Fruit fly (Drosophila melanogaster) whole organism, embryonic: ENCODE measurements around the gene IscU.

ENCODE experiments used
- Awh ChIP-seq: fragments of 200-800 bp; sonication (Bioruptor generic); IDR thresholded peaks from 2 replicates; pipeline ENCODE4, ENCODE4 v1.3.6; 2022; ENCODE audit warnings: missing biosample characterization, missing genetic modification characterization
- BtbVII ChIP-seq: fragments of 200-800 bp; sonication (Bioruptor generic); optimal IDR thresholded peaks from 3 replicates; lab custom pipeline; 2017; ENCODE audit warnings: missing biosample characterization, mild to moderate bottlenecking, missing genetic modification characterization
- C15 ChIP-seq: fragments of 200-800 bp; sonication (Bioruptor generic); IDR thresholded peaks from 3 replicates; pipeline ENCODE4 v1.3.6; 2022; ENCODE audit warnings: missing biosample characterization, missing genetic modification characterization
- CG10147 ChIP-seq: fragments of 200-800 bp; sonication (Bioruptor generic); optimal IDR thresholded peaks from 2 replicates; lab custom pipeline; 2019; ENCODE audit warnings: missing biosample characterization, mild to moderate bottlenecking, missing genetic modification characterization, moderate library complexity
- CG10565 ChIP-seq: fragments of 200-800 bp; sonication (Bioruptor generic); optimal IDR thresholded peaks from 3 replicates; lab custom pipeline; 2016; ENCODE audit warnings: missing biosample characterization, mild to moderate bottlenecking, missing genetic modification characterization
- CG10979 ChIP-seq: fragments of 200-800 bp; sonication (Bioruptor generic); optimal IDR thresholded peaks from 2 replicates; lab custom pipeline; 2018; ENCODE audit warnings: missing biosample characterization, mild to moderate bottlenecking, missing genetic modification characterization, moderate library complexity
- CG11085 ChIP-seq: fragments of 200-800 bp; sonication (Bioruptor generic); IDR thresholded peaks from 2 replicates; pipeline ENCODE4 v1.3.6; 2022; ENCODE audit warnings: missing biosample characterization, missing genetic modification characterization
- CG12391 ChIP-seq: fragments of 200-800 bp; sonication (Bioruptor generic); optimal IDR thresholded peaks from 3 replicates; lab custom pipeline; 2018; ENCODE audit warnings: missing biosample characterization, mild to moderate bottlenecking, missing genetic modification characterization, moderate library complexity
- CG13123 ChIP-seq: fragments of 200-800 bp; sonication (Bioruptor generic); optimal IDR thresholded peaks from 2 replicates; lab custom pipeline; 2016; ENCODE audit warnings: missing biosample characterization, missing genetic modification characterization
- CG15011 ChIP-seq: fragments of 200-800 bp; sonication (Bioruptor generic); optimal IDR thresholded peaks from 3 replicates; lab custom pipeline; 2018; ENCODE audit warnings: missing biosample characterization, mild to moderate bottlenecking, missing genetic modification characterization
- CG16813 ChIP-seq: fragments of 200-800 bp; sonication (Bioruptor generic); IDR thresholded peaks from 3 replicates; pipeline ENCODE4 v1.3.6; 2022; ENCODE audit warnings: missing biosample characterization, missing genetic modification characterization; ENCODE audit not compliant: partially characterized antibody
- CG2116 ChIP-seq: fragments of 200-800 bp; sonication (Bioruptor generic); optimal IDR thresholded peaks from 3 replicates; lab custom pipeline; 2018; ENCODE audit warnings: missing biosample characterization, mild to moderate bottlenecking, missing genetic modification characterization
- CG2129 ChIP-seq: fragments of 200-800 bp; sonication (Bioruptor generic); IDR thresholded peaks from 2 replicates; pipeline ENCODE4 v1.3.6; 2022; ENCODE audit warnings: missing biosample characterization, missing genetic modification characterization; ENCODE audit not compliant: partially characterized antibody
- CG32767 ChIP-seq: fragments of 200-800 bp; sonication (Bioruptor generic); IDR thresholded peaks from 2 replicates; pipeline ENCODE4 v1.3.6; 2022; ENCODE audit warnings: missing biosample characterization, missing genetic modification characterization
- CG32772 ChIP-seq: fragments of 200-800 bp; sonication (Bioruptor generic); IDR thresholded peaks from 2 replicates; pipeline ENCODE4 v1.3.6; 2022; ENCODE audit warnings: missing biosample characterization, missing genetic modification characterization
- CG3281 ChIP-seq: fragments of 200-800 bp; sonication (Bioruptor generic); optimal IDR thresholded peaks from 3 replicates; lab custom pipeline; 2017; ENCODE audit warnings: missing biosample characterization, mild to moderate bottlenecking, missing genetic modification characterization
- CG4424 ChIP-seq: fragments of 200-800 bp; sonication (Bioruptor generic); optimal IDR thresholded peaks from 3 replicates; lab custom pipeline; 2016; ENCODE audit warnings: missing biosample characterization, missing genetic modification characterization
- CG6765 ChIP-seq: fragments of 200-800 bp; sonication (Bioruptor generic); optimal IDR thresholded peaks from 3 replicates; lab custom pipeline; 2017; ENCODE audit warnings: missing biosample characterization, mild to moderate bottlenecking, missing genetic modification characterization
- CG6791 ChIP-seq: fragments of 200-800 bp; sonication (Bioruptor generic); IDR thresholded peaks from 3 replicates; pipeline ENCODE4 v1.3.6; 2022; ENCODE audit warnings: missing biosample characterization, missing genetic modification characterization; ENCODE audit not compliant: partially characterized antibody
- CG6854 ChIP-seq: fragments of 200-800 bp; sonication (Bioruptor generic); optimal IDR thresholded peaks from 3 replicates; lab custom pipeline; 2017; ENCODE audit warnings: missing biosample characterization, mild to moderate bottlenecking, missing genetic modification characterization
- CG7987 ChIP-seq: fragments of 200-800 bp; sonication (Bioruptor generic); optimal IDR thresholded peaks from 2 replicates; lab custom pipeline; 2018; ENCODE audit warnings: missing biosample characterization, mild to moderate bottlenecking, missing genetic modification characterization, moderate library complexity
- CG9215 ChIP-seq: fragments of 200-800 bp; sonication (Bioruptor generic); IDR thresholded peaks from 2 replicates; pipeline ENCODE4 v1.3.6; 2022; ENCODE audit warnings: missing biosample characterization, missing genetic modification characterization
- CG9609 ChIP-seq: fragments of 200-800 bp; sonication (Bioruptor generic); optimal IDR thresholded peaks from 3 replicates; lab custom pipeline; 2016; ENCODE audit warnings: missing biosample characterization, missing genetic modification characterization
- CoRest ChIP-seq: fragments of 200-800 bp; sonication (Bioruptor generic); optimal IDR thresholded peaks from 3 replicates; lab custom pipeline; 2018; ENCODE audit warnings: missing biosample characterization, mild to moderate bottlenecking, missing genetic modification characterization, moderate library complexity
- HLH54F ChIP-seq: fragments of 200-800 bp; sonication (Bioruptor generic); optimal IDR thresholded peaks from 3 replicates; lab custom pipeline; 2016; ENCODE audit warnings: missing biosample characterization, missing genetic modification characterization
- Lhr ChIP-seq: fragments of 200-800 bp; sonication (Bioruptor generic); optimal IDR thresholded peaks from 3 replicates; lab custom pipeline; 2017; ENCODE audit warnings: mild to moderate bottlenecking, missing biosample characterization, missing genetic modification reagents, missing genetic modification characterization
- Mrtf ChIP-seq: fragments of 200-800 bp; sonication (Bioruptor generic); IDR thresholded peaks from 3 replicates; pipeline ENCODE4 v1.3.6; 2022; ENCODE audit warnings: missing biosample characterization, missing genetic modification characterization
- PHDP ChIP-seq: fragments of 200-800 bp; sonication (Bioruptor generic); optimal IDR thresholded peaks from 3 replicates; lab custom pipeline; 2018; ENCODE audit warnings: missing biosample characterization, mild to moderate bottlenecking, missing genetic modification characterization, moderate library complexity
- Side ChIP-seq: fragments of 200-800 bp; sonication (Bioruptor generic); optimal IDR thresholded peaks from 2 replicates; lab custom pipeline; 2016; ENCODE audit warnings: missing biosample characterization, missing genetic modification characterization
- Sox102F ChIP-seq: fragments of 200-800 bp; sonication (Bioruptor generic); optimal IDR thresholded peaks from 2 replicates; lab custom pipeline; 2018; ENCODE audit warnings: missing biosample characterization, mild to moderate bottlenecking, missing genetic modification characterization, moderate library complexity
- ci ChIP-seq: fragments of 200-800 bp; sonication (Bioruptor generic); IDR thresholded peaks from 3 replicates; pipeline ENCODE4 v1.3.6; 2022; ENCODE audit warnings: missing biosample characterization, missing genetic modification characterization
- cwo ChIP-seq: fragments of 200-800 bp; sonication (Bioruptor generic); optimal IDR thresholded peaks from 3 replicates; lab custom pipeline; 2017; ENCODE audit warnings: missing biosample characterization, missing genetic modification characterization, mild to moderate bottlenecking, moderate library complexity, missing genetic modification reagents
- esg ChIP-seq: fragments of 200-800 bp; sonication (Bioruptor generic); conservative IDR thresholded peaks from 2 replicates; pipeline ENCODE4 v1.3.6; 2022; ENCODE audit warnings: missing biosample characterization, missing genetic modification characterization
- eve ChIP-seq, 2 experiments: fragments of >200 bp; optimal IDR thresholded peaks; 2 replicates each; lab custom pipeline; 2017; ENCODE audit warnings: missing biosample characterization in 2 of 2, missing genetic modification characterization in 2 of 2
- ken ChIP-seq: fragments of 200-800 bp; sonication (Bioruptor generic); IDR thresholded peaks from 3 replicates; pipeline ENCODE4 v1.3.6; 2022; ENCODE audit warnings: missing biosample characterization, missing genetic modification characterization
- kni ChIP-seq: fragments of 200-800 bp; sonication (Bioruptor generic); optimal IDR thresholded peaks from 3 replicates; lab custom pipeline; 2017; ENCODE audit warnings: mild to moderate bottlenecking, missing biosample characterization, missing genetic modification reagents, missing genetic modification characterization
- lilli ChIP-seq: fragments of 200-800 bp; sonication (Bioruptor generic); optimal IDR thresholded peaks from 3 replicates; lab custom pipeline; 2016; ENCODE audit warnings: missing biosample characterization, missing genetic modification characterization
- mam ChIP-seq: fragments of 200-800 bp; sonication (Bioruptor generic); optimal IDR thresholded peaks from 3 replicates; lab custom pipeline; 2016; ENCODE audit warnings: missing biosample characterization, missing genetic modification characterization
- nerfin-2 ChIP-seq: fragments of 200-800 bp; sonication (Bioruptor generic); IDR thresholded peaks from 2 replicates; pipeline ENCODE4 v1.3.6; 2022; ENCODE audit warnings: missing biosample characterization, missing genetic modification characterization; ENCODE audit not compliant: partially characterized antibody
- nmo ChIP-seq: fragments of 200-800 bp; sonication (Bioruptor generic); optimal IDR thresholded peaks from 2 replicates; lab custom pipeline; 2018; ENCODE audit warnings: missing biosample characterization, mild to moderate bottlenecking, missing genetic modification characterization, moderate library complexity
- p53 ChIP-seq: fragments of 200-800 bp; sonication (Bioruptor generic); optimal IDR thresholded peaks from 2 replicates; lab custom pipeline; 2016; ENCODE audit warnings: missing biosample characterization, missing genetic modification characterization
- psq ChIP-seq: fragments of 200-800 bp; sonication (Bioruptor generic); optimal IDR thresholded peaks from 2 replicates; lab custom pipeline; 2017; ENCODE audit warnings: missing biosample characterization, missing genetic modification characterization
- pum ChIP-seq: fragments of 200-800 bp; sonication (Bioruptor generic); optimal IDR thresholded peaks from 2 replicates; lab custom pipeline; 2016; ENCODE audit warnings: missing biosample characterization, missing genetic modification characterization
- sima ChIP-seq: fragments of 200-800 bp; sonication (Bioruptor generic); optimal IDR thresholded peaks from 2 replicates; lab custom pipeline; 2016; ENCODE audit warnings: missing biosample characterization, missing genetic modification characterization
- sqz ChIP-seq: fragments of 200-800 bp; sonication (Bioruptor generic); optimal IDR thresholded peaks from 3 replicates; lab custom pipeline; 2018; ENCODE audit warnings: missing biosample characterization, mild to moderate bottlenecking, missing genetic modification characterization
- tap ChIP-seq: fragments of 200-800 bp; optimal IDR thresholded peaks from 3 replicates; lab custom pipeline; 2019; ENCODE audit warnings: missing biosample characterization, mild to moderate bottlenecking, missing genetic modification characterization, moderate library complexity
- tio ChIP-seq: fragments of 200-800 bp; sonication (Bioruptor generic); optimal IDR thresholded peaks from 2 replicates; lab custom pipeline; 2017; ENCODE audit warnings: missing biosample characterization, missing genetic modification characterization, inconsistent platforms
- toy ChIP-seq: fragments of 200-800 bp; sonication (Bioruptor generic); IDR thresholded peaks from 2 replicates; pipeline ENCODE4 v1.3.6; 2022; ENCODE audit warnings: missing biosample characterization, missing genetic modification characterization
- zfh1 ChIP-seq: fragments of 200-800 bp; sonication (Bioruptor generic); IDR thresholded peaks from 3 replicates; pipeline ENCODE4 v1.3.6; 2022; ENCODE audit warnings: missing biosample characterization, missing genetic modification characterization

Gene IscU

DNA sequence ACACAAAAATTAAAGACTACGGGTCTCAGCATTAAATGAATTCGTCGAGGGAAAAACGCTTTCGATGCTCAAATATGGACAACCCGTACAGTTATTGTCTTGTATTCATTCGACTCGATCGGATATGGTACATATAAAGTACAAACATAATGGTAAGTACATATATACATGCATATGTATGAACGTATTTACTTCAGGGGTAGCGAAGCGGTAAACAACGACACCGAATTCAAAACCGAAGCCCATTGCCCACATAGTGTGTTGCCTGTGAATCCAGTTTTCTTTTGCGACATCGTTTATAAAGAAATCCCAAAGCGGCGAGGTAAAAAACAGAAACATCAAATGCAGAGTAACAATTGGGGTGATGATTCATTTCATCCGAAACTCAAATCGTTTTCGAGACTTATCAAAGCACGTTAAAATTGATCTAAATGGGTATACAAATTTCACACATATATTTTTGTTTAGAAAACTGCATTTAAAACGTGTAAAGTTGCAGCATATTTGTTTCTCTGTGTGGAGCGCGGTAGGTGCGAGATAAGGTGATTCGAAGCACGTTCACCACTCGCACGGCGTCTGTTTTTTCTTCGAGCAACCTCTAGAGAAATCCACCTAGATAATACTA lies 11.5 kb downstream of the IscU start (continued):
- TF ChIP-seq lilli (GFP tag; lab: Kevin White, UChicago) (peak; percentile 59), nerfin-2 (no peak), CG32772 (GFP tag; lab: Robert Waterston, UW) (peak; percentile 58; the same call in 1 of the 2 replicates), nmo (GFP tag; lab: Kevin White, UChicago) (peak; percentile 53), CG11085 (GFP tag; lab: Robert Waterston, UW) (peak; percentile 35; the same call in 1 of the 2 replicates), Lhr (GFP tag; lab: Kevin White, UChicago) (no peak), eve (GFP tag; optimal IDR thresholded peaks at IDR 0.05; lab: Kevin White, UChicago) (peak in 1 of 2 experiments; percentile 83), ci (GFP tag; lab: Robert Waterston, UW) (peak; percentile 73; the same call in 2 of the 3 replicates), CG7987 (GFP tag; lab: Kevin White, UChicago) (no peak), esg (GFP tag; lab: Robert Waterston, UW) (peak; percentile 32; the same call in 1 of the 2 replicates), CG6765 (GFP tag; lab: Kevin White, UChicago) (no peak), CG10147 (GFP tag; lab: Kevin White, UChicago) (peak; percentile 17), zfh1 (GFP tag; lab: Robert Waterston, UW) (peak; percentile 57; the same call in 2 of the 3 replicates), CG12391 (tag; lab: Kevin White, UChicago) (peak; percentile 26), CG16813 (GFP tag; lab: Robert Waterston, UW) (no peak), CG13123 (GFP tag; lab: Kevin White, UChicago) (no peak), Awh (GFP tag; lab: Robert Waterston, UW) (peak; percentile 81; the same call in 1 of the 2 replicates), BtbVII (GFP tag; lab: Kevin White, UChicago) (no peak), CG10979 (tag; lab: Kevin White, UChicago) (peak; percentile 63), CG9215 (GFP tag; lab: Robert Waterston, UW) (peak; percentile 58; the same call in 1 of the 2 replicates), CG4424 (GFP tag; lab: Kevin White, UChicago) (peak; percentile 28), CG10565 (GFP tag; lab: Kevin White, UChicago) (no peak), Side (GFP tag; lab: Kevin White, UChicago) (no peak), CG9609 (peak; percentile 22), sqz (peak; percentile 93), sima (GFP tag; lab: Kevin White, UChicago) (no peak), toy (peak; percentile 41; the same call in 1 of the 2 replicates), CG2116 (GFP tag; lab: Kevin White, UChicago) (no peak), CG2129 (GFP tag; lab: Robert Waterston, UW) (no peak), CG15011 (GFP tag; lab: Kevin White, UChicago) (no peak), cwo (peak; percentile 71), tio (peak; percentile 46), p53 (no peak), PHDP (tag; lab: Kevin White, UChicago) (no peak), kni (GFP tag; lab: Kevin White, UChicago) (peak; percentile 52), ken (0 out of 3 replicates have a peak, but pooled peaks have one; percentile 4), C15 (GFP tag; lab: Robert Waterston, UW) (no peak), CG6854 (no peak), psq (GFP tag; lab: Kevin White, UChicago) (no peak), CoRest (tag; lab: Kevin White, UChicago) (peak; percentile 21), Sox102F (peak; percentile 67), tap (no peak), mam (GFP tag; lab: Kevin White, UChicago) (peak; percentile 28), CG32767 (GFP tag; lab: Robert Waterston, UW) (peak; percentile 61; the same call in 1 of the 2 replicates), CG6791 (GFP tag; lab: Robert Waterston, UW) (no peak), pum (peak; percentile 12), Mrtf (GFP tag; lab: Robert Waterston, UW) (peak; percentile 33; the same call in 1 of the 3 replicates), CG3281 (GFP tag; lab: Kevin White, UChicago) (no peak), HLH54F (no peak)
